Worm (Caenorhabditis elegans) whole organism, L4 larva: ENCODE data around the gene Y53G8B.1.

Source experiments
- D1046.2 ChIP-seq: fragments of 200-800 bp; sonication (Bioruptor generic); IDR thresholded peaks from 2 replicates; pipeline ENCODE4 v1.3.6; 2022; ENCODE audit warnings: missing genetic modification characterization, missing compliant biosample characterization
- F26F4.8 ChIP-seq: fragments of 200-800 bp; sonication (Bioruptor generic); conservative IDR thresholded peaks from 2 replicates; pipeline ENCODE4 v1.3.6; 2022; ENCODE audit warnings: missing genetic modification characterization, missing compliant biosample characterization
- F37D6.2 ChIP-seq: sonication (generic microtip); optimal IDR thresholded peaks from 2 replicates; lab custom pipeline; 2016; ENCODE audit warnings: mild to moderate bottlenecking, missing genetic modification characterization, missing compliant biosample characterization
- F49E8.2 ChIP-seq: sonication (generic microtip); optimal IDR thresholded peaks from 2 replicates; lab custom pipeline; 2016; ENCODE audit warnings: missing compliant biosample characterization, mild to moderate bottlenecking, missing genetic modification characterization, borderline replicate concordance
- R02D3.7 ChIP-seq: fragments of 150-350 bp; sonication (generic microtip); optimal IDR thresholded peaks from 3 replicates; lab custom pipeline; 2014; ENCODE audit warnings: missing biosample characterization, missing genetic modification characterization
- Y105C5A.15 ChIP-seq: fragments of 200-800 bp; sonication (Bioruptor generic); IDR thresholded peaks from 2 replicates; pipeline ENCODE4 v1.3.6; 2022; ENCODE audit warnings: missing genetic modification characterization, missing compliant biosample characterization
- Y5F2A.4 ChIP-seq: fragments of 200-800 bp; sonication (Bioruptor generic); optimal IDR thresholded peaks from 2 replicates; lab custom pipeline; 2018; ENCODE audit warnings: mild to moderate bottlenecking, missing genetic modification characterization, missing compliant biosample characterization
- Y75B8A.6 ChIP-seq: fragments of 200-800 bp; sonication (Bioruptor generic); IDR thresholded peaks from 2 replicates; pipeline ENCODE4 v1.3.6; 2022; ENCODE audit warnings: missing genetic modification reagents, missing genetic modification characterization, missing compliant biosample characterization
- ZK337.2 ChIP-seq: fragments of 200-800 bp; sonication (Bioruptor generic); IDR thresholded peaks from 2 replicates; pipeline ENCODE4 v1.3.6; 2022; ENCODE audit warnings: missing genetic modification reagents, missing genetic modification characterization, missing compliant biosample characterization
- aha-1 ChIP-seq: fragments of 150-350 bp; peaks from one replicate; lab custom pipeline; 2014; ENCODE audit warnings: missing biosample characterization, missing genetic modification characterization
- aly-2 ChIP-seq: sonication (generic microtip); optimal IDR thresholded peaks from 2 replicates; lab custom pipeline; 2018; ENCODE audit warnings: missing biosample characterization, missing genetic modification characterization
- attf-4 ChIP-seq: sonication (generic microtip); optimal IDR thresholded peaks from 3 replicates; lab custom pipeline; 2017; ENCODE audit warnings: missing biosample characterization, missing genetic modification characterization
- ceh-20 ChIP-seq: fragments of 200-800 bp; sonication (Bioruptor generic); IDR thresholded peaks from 2 replicates; pipeline ENCODE4 v1.3.6; 2022; ENCODE audit warnings: missing genetic modification reagents, missing genetic modification characterization, missing compliant biosample characterization
- ceh-62 ChIP-seq: sonication (generic microtip); optimal IDR thresholded peaks from 2 replicates; lab custom pipeline; 2017; ENCODE audit warnings: missing biosample characterization, missing genetic modification characterization
- ces-1 ChIP-seq: fragments of 150-350 bp; sonication (generic microtip); optimal IDR thresholded peaks from 4 replicates; lab custom pipeline; 2014; ENCODE audit warnings: missing biosample characterization, missing genetic modification reagents, missing genetic modification characterization
- cey-2 ChIP-seq: sonication (generic microtip); optimal IDR thresholded peaks from 3 replicates; lab custom pipeline; 2017; ENCODE audit warnings: missing genetic modification characterization, mild to moderate bottlenecking, missing compliant biosample characterization, antibody characterized with exemption, borderline replicate concordance; ENCODE audit not compliant: insufficient read depth
- ctbp-1 ChIP-seq: fragments of 200-800 bp; sonication (Bioruptor generic); IDR thresholded peaks from 2 replicates; pipeline ENCODE4 v1.3.6; 2022; ENCODE audit warnings: missing genetic modification reagents, missing genetic modification characterization, missing compliant biosample characterization
- daf-16 ChIP-seq, 3 experiments: sonication (generic microtip); optimal IDR thresholded peaks; 2 replicates each; lab custom pipeline; 2016 to 2017; ENCODE audit warnings: missing genetic modification characterization in 3 of 3, missing genetic modification reagents in 3 of 3, mild to moderate bottlenecking in 2 of 3, missing compliant biosample characterization in 2 of 3, missing biosample characterization in 1 of 3, moderate library complexity in 1 of 3
- daf-8 ChIP-seq: fragments of 200-800 bp; sonication (Bioruptor generic); IDR thresholded peaks from 2 replicates; pipeline ENCODE4 v1.3.6; 2022; ENCODE audit warnings: missing genetic modification characterization, missing compliant biosample characterization
- dmd-9 ChIP-seq: fragments of 200-800 bp; sonication (Bioruptor generic); IDR thresholded peaks from 2 replicates; pipeline ENCODE4 v1.3.6; 2022; ENCODE audit warnings: missing genetic modification reagents, missing genetic modification characterization, missing compliant biosample characterization
- dpl-1 ChIP-seq: fragments of 150-350 bp; optimal IDR thresholded peaks from 2 replicates; lab custom pipeline; 2014; ENCODE audit warnings: missing biosample characterization, missing genetic modification reagents, missing genetic modification characterization
- duxl-1 ChIP-seq: sonication (generic microtip); optimal IDR thresholded peaks from 2 replicates; lab custom pipeline; 2016; ENCODE audit warnings: mild to moderate bottlenecking, missing genetic modification characterization, moderate library complexity, missing compliant biosample characterization; ENCODE audit not compliant: poor library complexity
- dve-1 ChIP-seq: sonication (generic microtip); optimal IDR thresholded peaks from 2 replicates; lab custom pipeline; 2017; ENCODE audit warnings: antibody characterized with exemption, mild to moderate bottlenecking, missing genetic modification characterization, missing compliant biosample characterization; ENCODE audit not compliant: insufficient read depth
- fkh-10 ChIP-seq: fragments of 150-350 bp; optimal IDR thresholded peaks from 2 replicates; lab custom pipeline; 2014; ENCODE audit warnings: missing biosample characterization, missing genetic modification reagents, missing genetic modification characterization
- fos-1 ChIP-seq: fragments of 150-350 bp; optimal IDR thresholded peaks from 2 replicates; lab custom pipeline; 2014; ENCODE audit warnings: missing biosample characterization, missing genetic modification characterization
- hif-1 ChIP-seq, 2 experiments: sonication (generic microtip); optimal IDR thresholded peaks; 2 replicates each; lab custom pipeline; 2016 to 2017; ENCODE audit warnings: missing compliant biosample characterization in 2 of 2, missing genetic modification characterization in 2 of 2, missing genetic modification reagents in 2 of 2, missing genotype in 2 of 2, mild to moderate bottlenecking in 1 of 2
- hlh-11 ChIP-seq: fragments of 200-800 bp; sonication (Bioruptor generic); optimal IDR thresholded peaks from 2 replicates; lab custom pipeline; 2018; ENCODE audit warnings: mild to moderate bottlenecking, missing genetic modification characterization, missing compliant biosample characterization
- hlh-30 ChIP-seq: sonication (generic microtip); optimal IDR thresholded peaks from 2 replicates; lab custom pipeline; 2017; ENCODE audit warnings: antibody characterized with exemption, mild to moderate bottlenecking, missing genetic modification characterization, missing compliant biosample characterization; ENCODE audit not compliant: insufficient read depth
- lin-39 ChIP-seq: fragments of 150-350 bp; optimal IDR thresholded peaks from 2 replicates; lab custom pipeline; 2014; ENCODE audit warnings: missing biosample characterization, missing genetic modification reagents, missing genetic modification characterization
- lsy-2 ChIP-seq, 2 experiments: fragments of 150-350 bp in 1 of 2; sonication (generic microtip) in 1 of 2; optimal IDR thresholded peaks; 2 replicates each; lab custom pipeline; 2014 to 2017; ENCODE audit warnings: missing biosample characterization in 2 of 2, missing genetic modification characterization in 2 of 2
- madf-5 ChIP-seq, 2 experiments: fragments of 200-800 bp; sonication (Bioruptor generic); IDR thresholded peaks; 2 replicates each; pipeline ENCODE4 v1.3.6; 2022; ENCODE audit warnings: missing compliant biosample characterization in 2 of 2, missing genetic modification characterization in 2 of 2
- madf-9 ChIP-seq: fragments of 200-800 bp; sonication (Bioruptor generic); conservative IDR thresholded peaks from 2 replicates; pipeline ENCODE4 v1.3.6; 2022; ENCODE audit warnings: missing genetic modification reagents, missing genetic modification characterization, missing compliant biosample characterization
- mep-1 ChIP-seq: fragments of 150-350 bp; sonication (generic microtip); optimal IDR thresholded peaks from 3 replicates; lab custom pipeline; 2014; ENCODE audit warnings: missing biosample characterization, missing genetic modification characterization
- mxl-2 ChIP-seq: fragments of 200-800 bp; sonication (Bioruptor generic); conservative IDR thresholded peaks from 2 replicates; pipeline ENCODE4 v1.3.6; 2022; ENCODE audit warnings: missing genetic modification reagents, missing genetic modification characterization, missing compliant biosample characterization
- mxl-3 ChIP-seq: fragments of 200-800 bp; sonication (Bioruptor generic); optimal IDR thresholded peaks from 2 replicates; lab custom pipeline; 2018; ENCODE audit warnings: mild to moderate bottlenecking, missing genetic modification characterization, missing compliant biosample characterization
- nhr-102 ChIP-seq: sonication (generic microtip); optimal IDR thresholded peaks from 2 replicates; lab custom pipeline; 2016; ENCODE audit warnings: mild to moderate bottlenecking, missing genetic modification characterization, moderate library complexity, missing compliant biosample characterization
- nhr-25 ChIP-seq: sonication (generic microtip); optimal IDR thresholded peaks from 2 replicates; lab custom pipeline; 2017; ENCODE audit warnings: missing genetic modification characterization, mild to moderate bottlenecking, missing compliant biosample characterization, antibody characterized with exemption, moderate library complexity, borderline replicate concordance; ENCODE audit not compliant: insufficient read depth
- nhr-48 ChIP-seq: sonication (generic microtip); optimal IDR thresholded peaks from 2 replicates; lab custom pipeline; 2016; ENCODE audit warnings: mild to moderate bottlenecking, missing genetic modification characterization, missing compliant biosample characterization
- nhr-77 ChIP-seq: fragments of 150-350 bp; optimal IDR thresholded peaks from 2 replicates; lab custom pipeline; 2014; ENCODE audit warnings: missing biosample characterization, missing genetic modification characterization
- set-16 ChIP-seq: fragments of 200-800 bp; sonication (Bioruptor generic); IDR thresholded peaks from 2 replicates; pipeline ENCODE4 v1.3.6; 2022; ENCODE audit warnings: missing genetic modification reagents, missing genetic modification characterization, missing compliant biosample characterization
- skn-1 ChIP-seq: fragments of 150-350 bp; optimal IDR thresholded peaks from 2 replicates; lab custom pipeline; 2014; ENCODE audit warnings: missing biosample characterization, missing genetic modification characterization
- snpc-1.2 ChIP-seq: fragments of 200-800 bp; sonication (Bioruptor generic); IDR thresholded peaks from 2 replicates; pipeline ENCODE4 v1.3.6; 2022; ENCODE audit warnings: missing genetic modification reagents, missing genetic modification characterization, missing compliant biosample characterization
- snpc-4 ChIP-seq: fragments of 150-350 bp; optimal IDR thresholded peaks from 2 replicates; lab custom pipeline; 2014; ENCODE audit warnings: missing biosample characterization, missing genetic modification characterization
- spr-1 ChIP-seq: sonication (generic microtip); optimal IDR thresholded peaks from 2 replicates; lab custom pipeline; 2016; ENCODE audit warnings: mild to moderate bottlenecking, missing genetic modification characterization, missing compliant biosample characterization
- unc-130 ChIP-seq: sonication (generic microtip); optimal IDR thresholded peaks from 2 replicates; lab custom pipeline; 2016; ENCODE audit warnings: missing genetic modification reagents, missing genetic modification characterization, missing compliant biosample characterization
- unc-62 ChIP-seq, 3 experiments: fragments of 150-350 bp in 1 of 3; sonication (generic microtip); optimal IDR thresholded peaks in 2 of 3; peaks in 1 of 3; 1 replicate in 1 of 3; 2 replicates in 2 of 3; lab custom pipeline; 2014 to 2017; ENCODE audit warnings: missing biosample characterization in 3 of 3, missing genetic modification characterization in 3 of 3, missing genetic modification reagents in 3 of 3, missing genotype in 1 of 3
- vab-7 ChIP-seq: fragments of 200-800 bp; sonication (Bioruptor generic); IDR thresholded peaks from 2 replicates; pipeline ENCODE4 v1.3.6; 2022; ENCODE audit warnings: missing genetic modification reagents, missing genetic modification characterization, missing compliant biosample characterization
- zip-11 ChIP-seq: fragments of 200-800 bp; sonication (Bioruptor generic); IDR thresholded peaks from 2 replicates; pipeline ENCODE4 v1.3.6; 2022; ENCODE audit warnings: missing genetic modification characterization, missing compliant biosample characterization
- zip-2 ChIP-seq: fragments of 150-350 bp; optimal IDR thresholded peaks from 2 replicates; lab custom pipeline; 2014; ENCODE audit warnings: missing biosample characterization, missing genetic modification characterization
- ztf-11 ChIP-seq: fragments of 150-350 bp; optimal IDR thresholded peaks from 2 replicates; lab custom pipeline; 2014; ENCODE audit warnings: missing biosample characterization, missing genetic modification characterization

Y53G8B.1 gene

ce11 chrIII:3174985-3175384 lies 45.9 kb downstream of the Y53G8B.1 start, which contains the start of gene R148.3 (continued):
- TF ChIP-seq ceh-20 (GFP tag; lab: Robert Waterston, UW), result no peak
- TF ChIP-seq Y5F2A.4 (GFP tag; lab: Kevin White, UChicago), result no peak
- no peak for TF ChIP-seq Y105C5A.15
- no peak for TF ChIP-seq mxl-2 (GFP tag; lab: Robert Waterston, UW)
- no peak for TF ChIP-seq vab-7 (GFP tag; lab: Robert Waterston, UW)
- peak; percentile 69 for TF ChIP-seq mep-1 (tag; lab: Kevin White, UChicago)
- TF ChIP-seq attf-4, result no peak
- no peak for TF ChIP-seq daf-16 (GFP tag; optimal IDR thresholded peaks at IDR 0.05; lab: Kevin White, UChicago)
- TF ChIP-seq daf-16 (tag; optimal IDR thresholded peaks at IDR 0.05; lab: Kevin White, UChicago), result no peak
- TF ChIP-seq zip-2, result no peak
- TF ChIP-seq snpc-1.2, result no peak
- peak; percentile 64 for TF ChIP-seq hlh-30 (tag; lab: Kevin White, UChicago)
- TF ChIP-seq unc-130 (GFP tag; lab: Kevin White, UChicago), result peak; percentile 59
- no peak for TF ChIP-seq snpc-4 (tag; lab: Kevin White, UChicago)
- TF ChIP-seq hif-1 (tag; optimal IDR thresholded peaks at IDR 0.05; lab: Kevin White, UChicago), result peak in 1 of 2 experiments; percentile 27
- TF ChIP-seq nhr-48, result peak; percentile 1
- TF ChIP-seq ztf-11 (tag; lab: Kevin White, UChicago), result no peak
- no peak for TF ChIP-seq lin-39 (tag; lab: Kevin White, UChicago)
- TF ChIP-seq skn-1 (tag; lab: Kevin White, UChicago), result no peak
- TF ChIP-seq ceh-62 (tag; lab: Kevin White, UChicago), result no peak
- TF ChIP-seq ces-1 (GFP tag; lab: Kevin White, UChicago), result no peak
- TF ChIP-seq nhr-25 (tag; lab: Kevin White, UChicago), result no peak
- no peak for TF ChIP-seq ZK337.2
- no peak for TF ChIP-seq madf-5 (GFP tag; IDR thresholded peaks at IDR 0.05; lab: Robert Waterston, UW)
- TF ChIP-seq nhr-102 (tag; lab: Kevin White, UChicago), result peak; percentile 8
- TF ChIP-seq zip-11, result no peak
- no peak for TF ChIP-seq unc-62 (GFP tag; optimal IDR thresholded peaks at IDR 0.05 in 1 of 2; lab: Kevin White, UChicago)
- no peak for TF ChIP-seq unc-62 (tag; optimal IDR thresholded peaks at IDR 0.05; lab: Kevin White, UChicago)
- peak; percentile 84 for TF ChIP-seq aha-1
- TF ChIP-seq madf-9, result no peak
- peak; percentile 29 for TF ChIP-seq dve-1 (tag; lab: Kevin White, UChicago)
- TF ChIP-seq R02D3.7 (tag; lab: Kevin White, UChicago), result no peak
- TF ChIP-seq daf-8 (GFP tag; lab: Robert Waterston, UW), result no peak
- peak; percentile 42 for TF ChIP-seq duxl-1
- TF ChIP-seq F26F4.8 (GFP tag; lab: Robert Waterston, UW), result no peak
- no peak for TF ChIP-seq nhr-77 (tag; lab: Kevin White, UChicago)
- TF ChIP-seq set-16, result no peak
- no peak for TF ChIP-seq Y75B8A.6 (GFP tag; lab: Robert Waterston, UW)
- no peak for TF ChIP-seq D1046.2 (GFP tag; lab: Robert Waterston, UW)
- peak; percentile 92 for TF ChIP-seq mxl-3
- TF ChIP-seq F37D6.2 (tag; lab: Kevin White, UChicago), result no peak
- no peak for TF ChIP-seq fkh-10 (GFP tag; lab: Kevin White, UChicago)
- TF ChIP-seq dmd-9 (GFP tag; lab: Robert Waterston, UW), result no peak
- TF ChIP-seq dpl-1 (GFP tag; lab: Kevin White, UChicago), result peak; percentile 38
- peak in 1 of 2 experiments; percentile 49 for TF ChIP-seq lsy-2 (tag; optimal IDR thresholded peaks at IDR 0.05; lab: Kevin White, UChicago)
- TF ChIP-seq aly-2 (tag; lab: Kevin White, UChicago), result no peak
- no peak for TF ChIP-seq F49E8.2 (tag; lab: Kevin White, UChicago)
- peak; percentile 22 for TF ChIP-seq spr-1
- TF ChIP-seq cey-2, result no peak
- TF ChIP-seq fos-1, result no peak
- peak; percentile 15 for TF ChIP-seq hlh-11
- no peak for TF ChIP-seq ctbp-1
